1 fruit fly cellular context compared by ENCODE assay signal in genomic region chr2L:11452601-11453345, dm6.
TF ChIP-seq lines count a peak whose summit lies in the region.

No protein-coding gene starts in this region.

TF ChIP-seq in whole organism, embryonic, 481 proteins besides CTCF, POLR2A, EP300 and RAD21 (continued from another document and continues in another):
- peak; percentile 64 for TF ChIP-seq CG6254 (GFP tag; optimal IDR thresholded peaks at IDR 0.05; lab: Kevin White, UChicago)
- no peak for TF ChIP-seq hkb (optimal IDR thresholded peaks at IDR 0.05; lab: Kevin White, UChicago)
- TF ChIP-seq hkb (GFP tag; IDR thresholded peaks at IDR 0.05; lab: Robert Waterston, UW): 0 out of 2 replicates have a peak, but pooled peaks have one; percentile 12
- TF ChIP-seq ewg (GFP tag; optimal IDR thresholded peaks at IDR 0.05; lab: Kevin White, UChicago): no peak
- no peak for TF ChIP-seq Doc2 (GFP tag; IDR thresholded peaks at IDR 0.05; lab: Robert Waterston, UW)
- peak; percentile 42 for TF ChIP-seq CG30431 (GFP tag; optimal IDR thresholded peaks at IDR 0.05; lab: Kevin White, UChicago)
- TF ChIP-seq Hr3 (GFP tag; optimal IDR thresholded peaks at IDR 0.05; lab: Kevin White, UChicago): peak; percentile 38
- no peak for TF ChIP-seq caup (GFP tag; optimal IDR thresholded peaks at IDR 0.05; lab: Kevin White, UChicago; ENCODE audit: severe bottlenecking)
- peak; percentile 60 for TF ChIP-seq Usf (GFP tag; optimal IDR thresholded peaks at IDR 0.05; lab: Kevin White, UChicago)
- no peak for TF ChIP-seq dimm (GFP tag; IDR thresholded peaks at IDR 0.05; lab: Robert Waterston, UW)
- TF ChIP-seq CG31224 (GFP tag; IDR thresholded peaks at IDR 0.05; lab: Robert Waterston, UW): no peak
- peak; percentile 70; the same call in 2 of the 3 replicates for TF ChIP-seq CG17361 (GFP tag; IDR thresholded peaks at IDR 0.05; lab: Robert Waterston, UW)
- TF ChIP-seq CG9817 (tag; optimal IDR thresholded peaks at IDR 0.05; lab: Kevin White, UChicago): no peak
- TF ChIP-seq Lhr (GFP tag; optimal IDR thresholded peaks at IDR 0.05; lab: Kevin White, UChicago): peak; percentile 33
- TF ChIP-seq Dp (GFP tag; optimal IDR thresholded peaks at IDR 0.05; lab: Kevin White, UChicago): no peak
- peak; percentile 24 for TF ChIP-seq CG8944 (GFP tag; optimal IDR thresholded peaks at IDR 0.05; lab: Kevin White, UChicago)
- TF ChIP-seq sob (GFP tag; IDR thresholded peaks at IDR 0.05; lab: Robert Waterston, UW): no peak
- no peak for TF ChIP-seq zfh2 (GFP tag; optimal IDR thresholded peaks at IDR 0.05; lab: Kevin White, UChicago)
- TF ChIP-seq CG7839 (tag; optimal IDR thresholded peaks at IDR 0.05; lab: Kevin White, UChicago): peak; percentile 69
- no peak for TF ChIP-seq nau (GFP tag; optimal IDR thresholded peaks at IDR 0.05; lab: Kevin White, UChicago)
- no peak for TF ChIP-seq lbe (GFP tag; optimal IDR thresholded peaks at IDR 0.05; lab: Kevin White, UChicago)
- TF ChIP-seq eve (GFP tag; optimal IDR thresholded peaks at IDR 0.05; lab: Kevin White, UChicago): no peak
- peak; percentile 23 for TF ChIP-seq CG5245 (GFP tag; optimal IDR thresholded peaks at IDR 0.05; lab: Kevin White, UChicago)
- no peak for TF ChIP-seq CG13296 (GFP tag; optimal IDR thresholded peaks at IDR 0.05; lab: Kevin White, UChicago)
- TF ChIP-seq CG5953 (GFP tag; IDR thresholded peaks at IDR 0.05; lab: Robert Waterston, UW): no peak
- no peak for TF ChIP-seq ERR (GFP tag; optimal IDR thresholded peaks at IDR 0.05; lab: Kevin White, UChicago)
- peak; percentile 73 for TF ChIP-seq CG14710 (tag; optimal IDR thresholded peaks at IDR 0.05; lab: Kevin White, UChicago)
- no peak for TF ChIP-seq Doc3 (GFP tag; IDR thresholded peaks at IDR 0.05; lab: Robert Waterston, UW; ENCODE audit: partially characterized antibody)
- TF ChIP-seq disco-r (GFP tag; optimal IDR thresholded peaks at IDR 0.05; lab: Kevin White, UChicago): no peak
- no peak for TF ChIP-seq Lim3 (GFP tag; IDR thresholded peaks at IDR 0.05; lab: Robert Waterston, UW)
- no peak for TF ChIP-seq ro (GFP tag; IDR thresholded peaks at IDR 0.05; lab: Robert Waterston, UW)
- TF ChIP-seq CG16813 (GFP tag; IDR thresholded peaks at IDR 0.05; lab: Robert Waterston, UW; ENCODE audit: partially characterized antibody): no peak
- peak; percentile 62 for TF ChIP-seq CG8924 (tag; optimal IDR thresholded peaks at IDR 0.05; lab: Kevin White, UChicago)
- peak; percentile 38 for TF ChIP-seq CG6813 (GFP tag; optimal IDR thresholded peaks at IDR 0.05; lab: Kevin White, UChicago)
- no peak for TF ChIP-seq sens-2 (GFP tag; IDR thresholded peaks at IDR 0.05; lab: Robert Waterston, UW)
- TF ChIP-seq her (GFP tag; optimal IDR thresholded peaks at IDR 0.05; lab: Kevin White, UChicago): no peak
- peak; percentile 94 for TF ChIP-seq dmrt11E (tag; optimal IDR thresholded peaks at IDR 0.05; lab: Kevin White, UChicago)
- peak in 1 of 2 experiments; percentile 82 for TF ChIP-seq Hr78 (GFP tag; optimal IDR thresholded peaks at IDR 0.05; lab: Kevin White, UChicago)
- peak; percentile 70 for TF ChIP-seq CG4820 (GFP tag; optimal IDR thresholded peaks at IDR 0.05; lab: Kevin White, UChicago)
- peak; percentile 71; the same call in 1 of the 3 replicates for TF ChIP-seq otp (GFP tag; IDR thresholded peaks at IDR 0.05; lab: Robert Waterston, UW)
- TF ChIP-seq gfzf (GFP tag; optimal IDR thresholded peaks at IDR 0.05; lab: Kevin White, UChicago): no peak
- no peak for TF ChIP-seq MTF-1 (GFP tag; optimal IDR thresholded peaks at IDR 0.05; lab: Kevin White, UChicago; ENCODE audit: borderline replicate concordance)
- TF ChIP-seq Jarid2 (GFP tag; optimal IDR thresholded peaks at IDR 0.05; lab: Kevin White, UChicago): no peak
- TF ChIP-seq CG1602 (GFP tag; optimal IDR thresholded peaks at IDR 0.05; lab: Kevin White, UChicago): peak; percentile 51
- 0 out of 3 replicates have a peak, but pooled peaks have one; percentile 13 for TF ChIP-seq CG11695 (GFP tag; IDR thresholded peaks at IDR 0.05; lab: Robert Waterston, UW)
- TF ChIP-seq sd (tag; optimal IDR thresholded peaks at IDR 0.05; lab: Kevin White, UChicago): no peak
- TF ChIP-seq NC2α (GFP tag; optimal IDR thresholded peaks at IDR 0.05; lab: Kevin White, UChicago): peak; percentile 41
- TF ChIP-seq Vsx1 (GFP tag; optimal IDR thresholded peaks at IDR 0.05; lab: Kevin White, UChicago): no peak
- no peak for TF ChIP-seq Nf-YC (tag; optimal IDR thresholded peaks at IDR 0.05; lab: Kevin White, UChicago)
- TF ChIP-seq HmgD (GFP tag; optimal IDR thresholded peaks at IDR 0.05; lab: Kevin White, UChicago): no peak
- TF ChIP-seq CG10959 (GFP tag; IDR thresholded peaks at IDR 0.05; lab: Robert Waterston, UW): peak; percentile 77
- TF ChIP-seq usp (GFP tag; optimal IDR thresholded peaks at IDR 0.05; lab: Kevin White, UChicago): no peak
- TF ChIP-seq p53 (GFP tag; optimal IDR thresholded peaks at IDR 0.05; lab: Kevin White, UChicago): no peak
- TF ChIP-seq tup (GFP tag; optimal IDR thresholded peaks at IDR 0.05; lab: Kevin White, UChicago): no peak
- TF ChIP-seq fd102C (GFP tag; optimal IDR thresholded peaks at IDR 0.05; lab: Kevin White, UChicago): peak; percentile 82
- no peak for TF ChIP-seq vfl (GFP tag; optimal IDR thresholded peaks at IDR 0.05; lab: Kevin White, UChicago)
- TF ChIP-seq tll (GFP tag; optimal IDR thresholded peaks at IDR 0.05; lab: Kevin White, UChicago): peak in 1 of 2 experiments; percentile 95
- TF ChIP-seq Side (GFP tag; optimal IDR thresholded peaks at IDR 0.05; lab: Kevin White, UChicago): peak; percentile 27
- no peak for TF ChIP-seq Taf1 (GFP tag; IDR thresholded peaks at IDR 0.05; lab: Robert Waterston, UW)
- TF ChIP-seq CG7372 (GFP tag; IDR thresholded peaks at IDR 0.05; lab: Robert Waterston, UW): no peak
- TF ChIP-seq Meics (GFP tag; optimal IDR thresholded peaks at IDR 0.05; lab: Kevin White, UChicago): no peak
- TF ChIP-seq YL-1 (GFP tag; optimal IDR thresholded peaks at IDR 0.05; lab: Kevin White, UChicago): no peak
- peak; percentile 76 for TF ChIP-seq CG8388 (GFP tag; optimal IDR thresholded peaks at IDR 0.05; lab: Kevin White, UChicago)
- TF ChIP-seq CG8359 (GFP tag; optimal IDR thresholded peaks at IDR 0.05; lab: Kevin White, UChicago; ENCODE audit: borderline replicate concordance): peak; percentile 52
- no peak for TF ChIP-seq ato (GFP tag; IDR thresholded peaks at IDR 0.05; lab: Robert Waterston, UW; ENCODE audit: partially characterized antibody)
- TF ChIP-seq CG15696 (tag; optimal IDR thresholded peaks at IDR 0.05; lab: Kevin White, UChicago): peak; percentile 88
- TF ChIP-seq Hmx (GFP tag; optimal IDR thresholded peaks at IDR 0.05; lab: Kevin White, UChicago): no peak
- TF ChIP-seq phol (tag; optimal IDR thresholded peaks at IDR 0.05; lab: Kevin White, UChicago): peak; percentile 73
- TF ChIP-seq sens (GFP tag; lab: Kevin White, UChicago): peak; percentile 95
- no peak for TF ChIP-seq CG13894 (tag; optimal IDR thresholded peaks at IDR 0.05; lab: Kevin White, UChicago)
- TF ChIP-seq CG33557 (GFP tag; optimal IDR thresholded peaks at IDR 0.05; lab: Kevin White, UChicago): peak; percentile 72
- TF ChIP-seq ac (GFP tag; optimal IDR thresholded peaks at IDR 0.05; lab: Kevin White, UChicago): peak; percentile 83
- TF ChIP-seq vnd (GFP tag; IDR thresholded peaks at IDR 0.05; lab: Robert Waterston, UW; ENCODE audit: partially characterized antibody): no peak
- no peak for TF ChIP-seq CG4360 (GFP tag; IDR thresholded peaks at IDR 0.05; lab: Robert Waterston, UW)
- no peak for TF ChIP-seq CG9876 (GFP tag; optimal IDR thresholded peaks at IDR 0.05; lab: Kevin White, UChicago)
- TF ChIP-seq hth (optimal IDR thresholded peaks at IDR 0.05; lab: Kevin White, UChicago): no peak
- TF ChIP-seq Rx (GFP tag; IDR thresholded peaks at IDR 0.05; lab: Robert Waterston, UW): no peak
- TF ChIP-seq Awh (GFP tag; IDR thresholded peaks at IDR 0.05; lab: Robert Waterston, UW): 0 out of 2 replicates have a peak, but pooled peaks have one; percentile 17
- peak; percentile 6 for TF ChIP-seq HLH54F (GFP tag; optimal IDR thresholded peaks at IDR 0.05; lab: Kevin White, UChicago)
- no peak for TF ChIP-seq CG4707 (GFP tag; optimal IDR thresholded peaks at IDR 0.05; lab: Kevin White, UChicago)
- TF ChIP-seq Mes4 (GFP tag; optimal IDR thresholded peaks at IDR 0.05; lab: Kevin White, UChicago): peak; percentile 49
- no peak for TF ChIP-seq run (tag; optimal IDR thresholded peaks at IDR 0.05; lab: Kevin White, UChicago)
- TF ChIP-seq CG2116 (GFP tag; optimal IDR thresholded peaks at IDR 0.05; lab: Kevin White, UChicago): peak; percentile 65
- TF ChIP-seq CG11093 (GFP tag; IDR thresholded peaks at IDR 0.05; lab: Robert Waterston, UW): 0 out of 3 replicates have a peak, but pooled peaks have one; percentile 25
- no peak for TF ChIP-seq Oaz (GFP tag; IDR thresholded peaks at IDR 0.05; lab: Robert Waterston, UW)
- no peak for TF ChIP-seq GATAe (GFP tag; conservative IDR thresholded peaks at IDR 0.05; lab: Robert Waterston, UW)
- TF ChIP-seq CG12071 (GFP tag; optimal IDR thresholded peaks at IDR 0.05; lab: Kevin White, UChicago): no peak
- TF ChIP-seq Ptx1 (GFP tag; IDR thresholded peaks at IDR 0.05; lab: Robert Waterston, UW): no peak
- TF ChIP-seq Ssrp (tag; optimal IDR thresholded peaks at IDR 0.05; lab: Kevin White, UChicago): peak; percentile 57
- peak; percentile 81 for TF ChIP-seq CG12391 (tag; optimal IDR thresholded peaks at IDR 0.05; lab: Kevin White, UChicago)
- TF ChIP-seq z (GFP tag; IDR thresholded peaks at IDR 0.05; lab: Robert Waterston, UW): no peak
- no peak for TF ChIP-seq Drgx (GFP tag; IDR thresholded peaks at IDR 0.05; lab: Robert Waterston, UW)
- TF ChIP-seq CG10209 (GFP tag; optimal IDR thresholded peaks at IDR 0.05; lab: Kevin White, UChicago): peak; percentile 42
- peak; percentile 58 for TF ChIP-seq Sox102F (GFP tag; optimal IDR thresholded peaks at IDR 0.05; lab: Kevin White, UChicago)
- TF ChIP-seq CG12659 (GFP tag; optimal IDR thresholded peaks at IDR 0.05; lab: Kevin White, UChicago): no peak
- TF ChIP-seq chif (GFP tag; optimal IDR thresholded peaks at IDR 0.05; lab: Kevin White, UChicago): peak; percentile 67 to 83
- TF ChIP-seq trh (GFP tag; optimal IDR thresholded peaks at IDR 0.05; lab: Kevin White, UChicago): peak; percentile 5
- TF ChIP-seq CG18262 (tag; optimal IDR thresholded peaks at IDR 0.05; lab: Kevin White, UChicago): peak; percentile 83
- no peak for TF ChIP-seq Dll (GFP tag; IDR thresholded peaks at IDR 0.05; lab: Robert Waterston, UW; ENCODE audit: partially characterized antibody)
- no peak for TF ChIP-seq ems (GFP tag; optimal IDR thresholded peaks at IDR 0.05; lab: Kevin White, UChicago)
- no peak for TF ChIP-seq CG3281 (GFP tag; optimal IDR thresholded peaks at IDR 0.05; lab: Kevin White, UChicago)
- TF ChIP-seq sc (optimal IDR thresholded peaks at IDR 0.05; lab: Kevin White, UChicago): no peak
- TF ChIP-seq sc (GFP tag; optimal IDR thresholded peaks at IDR 0.05; lab: Kevin White, UChicago): peak; percentile 57
- TF ChIP-seq Ets65A (GFP tag; lab: Kevin White, UChicago): peak; percentile 86
- no peak for TF ChIP-seq CG6765 (GFP tag; optimal IDR thresholded peaks at IDR 0.05; lab: Kevin White, UChicago)
- no peak for TF ChIP-seq crp (GFP tag; optimal IDR thresholded peaks at IDR 0.05; lab: Kevin White, UChicago)
- TF ChIP-seq lmd (GFP tag; IDR thresholded peaks at IDR 0.05; lab: Robert Waterston, UW): no peak
- TF ChIP-seq btn (GFP tag; optimal IDR thresholded peaks at IDR 0.05; lab: Kevin White, UChicago): peak; percentile 33
- TF ChIP-seq nmo (GFP tag; optimal IDR thresholded peaks at IDR 0.05; lab: Kevin White, UChicago): peak; percentile 71
- TF ChIP-seq D19B (GFP tag; optimal IDR thresholded peaks at IDR 0.05; lab: Kevin White, UChicago): no peak
- TF ChIP-seq Bteb2 (GFP tag; optimal IDR thresholded peaks at IDR 0.05; lab: Kevin White, UChicago): no peak
- peak; percentile 58 for TF ChIP-seq gcm (GFP tag; optimal IDR thresholded peaks at IDR 0.05; lab: Kevin White, UChicago)
- no peak for TF ChIP-seq Hand (GFP tag; optimal IDR thresholded peaks at IDR 0.05; lab: Kevin White, UChicago)
- TF ChIP-seq CG31388 (GFP tag; optimal IDR thresholded peaks at IDR 0.05; lab: Kevin White, UChicago): peak; percentile 26
- TF ChIP-seq CG43689 (GFP tag; IDR thresholded peaks at IDR 0.05; lab: Robert Waterston, UW): no peak
- TF ChIP-seq Atf-2 (GFP tag; optimal IDR thresholded peaks at IDR 0.05; lab: Kevin White, UChicago): peak; percentile 35
- TF ChIP-seq CG8281 (tag; optimal IDR thresholded peaks at IDR 0.05; lab: Kevin White, UChicago): no peak
- no peak for TF ChIP-seq CG12104 (GFP tag; optimal IDR thresholded peaks at IDR 0.05; lab: Kevin White, UChicago)
- peak; percentile 65 for TF ChIP-seq chn (GFP tag; optimal IDR thresholded peaks at IDR 0.05; lab: Kevin White, UChicago)
- TF ChIP-seq az2 (GFP tag; optimal IDR thresholded peaks at IDR 0.05; lab: Kevin White, UChicago): peak; percentile 70
- TF ChIP-seq dysf (GFP tag; IDR thresholded peaks at IDR 0.05; lab: Robert Waterston, UW): 0 out of 3 replicates have a peak, but pooled peaks have one; percentile 17
- peak; percentile 71 for TF ChIP-seq CG31441 (GFP tag; IDR thresholded peaks at IDR 0.05; lab: Robert Waterston, UW)
- TF ChIP-seq CG7963 (GFP tag; IDR thresholded peaks at IDR 0.05; lab: Robert Waterston, UW; ENCODE audit: partially characterized antibody): no peak
- peak; percentile 55 for TF ChIP-seq Oli (tag; optimal IDR thresholded peaks at IDR 0.05; lab: Kevin White, UChicago)
- no peak for TF ChIP-seq pros (GFP tag; optimal IDR thresholded peaks at IDR 0.05; lab: Kevin White, UChicago)
- TF ChIP-seq CG6689 (GFP tag; IDR thresholded peaks at IDR 0.05; lab: Robert Waterston, UW): peak; percentile 52; the same call in 1 of the 2 replicates
- no peak for TF ChIP-seq CG14441 (GFP tag; IDR thresholded peaks at IDR 0.05; lab: Robert Waterston, UW)
- TF ChIP-seq dan (GFP tag; IDR thresholded peaks at IDR 0.05; lab: Robert Waterston, UW): no peak
- no peak for TF ChIP-seq jigr1 (GFP tag; IDR thresholded peaks at IDR 0.05; lab: Robert Waterston, UW)
- TF ChIP-seq CG18599 (GFP tag; optimal IDR thresholded peaks at IDR 0.05; lab: Kevin White, UChicago): no peak
- peak; percentile 55 for TF ChIP-seq CG11504 (tag; optimal IDR thresholded peaks at IDR 0.05; lab: Kevin White, UChicago)
- peak; percentile 13 for TF ChIP-seq nerfin-1 (tag; optimal IDR thresholded peaks at IDR 0.05; lab: Kevin White, UChicago)
- peak; percentile 76 for TF ChIP-seq Abd-B (GFP tag; optimal IDR thresholded peaks at IDR 0.05; lab: Kevin White, UChicago)
- TF ChIP-seq CG10267 (tag; optimal IDR thresholded peaks at IDR 0.05; lab: Kevin White, UChicago): peak; percentile 76
- no peak for TF ChIP-seq NfI (GFP tag; optimal IDR thresholded peaks at IDR 0.05; lab: Kevin White, UChicago)
